Worm (Caenorhabditis elegans): Measurements from ENCODE around the gene gcy-9.

DNA sequence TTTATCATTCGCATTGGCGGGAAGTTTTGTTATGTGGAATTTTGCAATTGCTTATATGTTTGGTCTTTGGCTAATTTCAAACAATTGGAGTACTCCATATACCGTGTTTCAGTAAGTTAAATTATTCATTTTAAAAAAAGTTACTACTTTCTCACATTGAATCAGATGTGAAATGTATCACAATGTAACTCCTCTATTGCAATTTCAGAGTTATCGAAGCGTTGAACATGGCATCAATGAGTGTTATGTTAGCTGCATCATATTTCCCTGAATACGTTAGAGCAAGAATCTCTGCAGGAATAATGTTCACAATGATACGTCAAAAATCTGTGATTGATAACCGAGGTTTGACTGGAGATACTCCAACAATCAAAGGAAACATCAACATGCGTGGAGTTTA, 18.2 kb upstream of the gcy-9 start:
- TF ChIP-seq sox-4 (tag; optimal IDR thresholded peaks at IDR 0.05) (no peak), ceh-24 (tag; optimal IDR thresholded peaks at IDR 0.05) (no peak), hlh-13 (GFP tag; optimal IDR thresholded peaks at IDR 0.05) (no peak), K02D7.2 (tag; optimal IDR thresholded peaks at IDR 0.05) (no peak), pha-4 (tag; optimal IDR thresholded peaks at IDR 0.05) (no peak), unc-42 (tag; optimal IDR thresholded peaks at IDR 0.05) (no peak), ceh-6 (GFP tag; optimal IDR thresholded peaks at IDR 0.05) (no peak), elt-2 (tag; optimal IDR thresholded peaks at IDR 0.05) (no peak)
